Fruit fly (Drosophila melanogaster): ENCODE measurements around the gene Prp40.

Prp40 gene

DNA sequence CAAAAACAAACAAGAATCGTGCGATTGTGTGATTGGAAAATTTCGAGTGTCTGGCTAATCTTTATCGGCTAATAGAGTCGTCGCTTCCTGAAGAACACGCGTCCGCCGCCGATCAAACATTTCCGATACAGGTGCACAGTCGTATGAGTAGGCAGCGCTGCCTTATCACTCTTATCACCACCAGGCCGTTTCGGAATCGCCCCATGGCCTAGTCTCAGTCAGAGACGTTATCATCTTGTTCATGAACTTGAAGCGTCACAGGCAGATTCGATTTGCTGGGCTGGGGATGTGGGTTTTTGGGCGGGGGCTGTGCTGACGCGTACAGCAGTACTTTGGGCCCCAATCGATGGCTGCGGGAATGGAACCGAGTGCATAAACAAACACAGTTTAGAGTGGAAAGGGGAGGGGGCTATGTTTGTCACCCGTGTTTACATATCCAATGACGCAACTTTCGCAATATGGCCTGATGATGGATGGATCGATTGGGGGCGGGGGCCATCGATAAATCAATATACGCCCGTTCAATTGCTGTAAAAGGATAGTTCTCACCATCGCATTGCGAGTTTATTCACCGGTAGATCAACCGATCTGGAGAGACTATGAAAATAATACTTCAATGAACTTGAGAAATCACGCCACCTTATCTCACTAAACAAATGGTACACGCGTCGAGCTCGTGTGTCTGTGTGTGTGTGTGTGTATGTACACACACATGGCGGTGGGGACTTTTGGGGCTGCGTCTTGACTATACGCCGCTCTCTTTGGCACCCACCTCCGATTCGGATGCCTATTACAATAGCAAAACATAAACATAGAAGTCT lies 35.1 kb downstream of the Prp40 start (continued):
- no peak for TF ChIP-seq jumu (GFP tag; optimal IDR thresholded peaks at IDR 0.05)
- TF ChIP-seq sens (GFP tag) = peak; percentile 69
- peak; percentile 95 for TF ChIP-seq Hey (tag; optimal IDR thresholded peaks at IDR 0.05)
- peak; percentile 28 for TF ChIP-seq Fer1 (GFP tag; optimal IDR thresholded peaks at IDR 0.05)
- peak; percentile 59 for TF ChIP-seq CG18599 (GFP tag; optimal IDR thresholded peaks at IDR 0.05)
- TF ChIP-seq ci (GFP tag; IDR thresholded peaks at IDR 0.05) = no peak
- TF ChIP-seq lab (GFP tag; optimal IDR thresholded peaks at IDR 0.05) = peak; percentile 76
- TF ChIP-seq Vsx1 (GFP tag; optimal IDR thresholded peaks at IDR 0.05) = peak; percentile 98
- TF ChIP-seq HmgZ (tag; optimal IDR thresholded peaks at IDR 0.05) = peak; percentile 40
- TF ChIP-seq CG13296 (GFP tag; optimal IDR thresholded peaks at IDR 0.05) = peak; percentile 36
- TF ChIP-seq CG9932 (GFP tag; IDR thresholded peaks at IDR 0.05) = 0 out of 2 replicates have a peak, but pooled peaks have one; percentile 22
- TF ChIP-seq crol (GFP tag; IDR thresholded peaks at IDR 0.05) = peak; percentile 41; the same call in 1 of the 2 replicates
- peak; percentile 2 for TF ChIP-seq CG15696 (tag; optimal IDR thresholded peaks at IDR 0.05)
- TF ChIP-seq sug (tag; optimal IDR thresholded peaks at IDR 0.05) = peak; percentile 93
- TF ChIP-seq CG10543 (GFP tag; optimal IDR thresholded peaks at IDR 0.05) = peak; percentile 61
- TF ChIP-seq fd102C (GFP tag; optimal IDR thresholded peaks at IDR 0.05) = no peak
- peak; percentile 41 for TF ChIP-seq CG4328 (GFP tag; optimal IDR thresholded peaks at IDR 0.05)
- no peak for TF ChIP-seq al (GFP tag; IDR thresholded peaks at IDR 0.05)
- no peak for TF ChIP-seq Oli (tag; optimal IDR thresholded peaks at IDR 0.05)
- no peak for TF ChIP-seq Dref (GFP tag; IDR thresholded peaks at IDR 0.05)
- peak; percentile 41 for TF ChIP-seq cg (GFP tag; optimal IDR thresholded peaks at IDR 0.05)
- TF ChIP-seq CG5180 (GFP tag; optimal IDR thresholded peaks at IDR 0.05) = peak; percentile 15
- no peak for TF ChIP-seq CG6854 (GFP tag; optimal IDR thresholded peaks at IDR 0.05)
- TF ChIP-seq GATAe (GFP tag; conservative IDR thresholded peaks at IDR 0.05) = peak; percentile 71
- TF ChIP-seq HHEX (GFP tag; optimal IDR thresholded peaks at IDR 0.05) = peak; percentile 33
- TF ChIP-seq grn (GFP tag; optimal IDR thresholded peaks at IDR 0.05) = peak; percentile 99
- TF ChIP-seq CG7987 (GFP tag; optimal IDR thresholded peaks at IDR 0.05) = peak; percentile 97
- TF ChIP-seq sd (tag; optimal IDR thresholded peaks at IDR 0.05) = peak; percentile 75

DNA sequence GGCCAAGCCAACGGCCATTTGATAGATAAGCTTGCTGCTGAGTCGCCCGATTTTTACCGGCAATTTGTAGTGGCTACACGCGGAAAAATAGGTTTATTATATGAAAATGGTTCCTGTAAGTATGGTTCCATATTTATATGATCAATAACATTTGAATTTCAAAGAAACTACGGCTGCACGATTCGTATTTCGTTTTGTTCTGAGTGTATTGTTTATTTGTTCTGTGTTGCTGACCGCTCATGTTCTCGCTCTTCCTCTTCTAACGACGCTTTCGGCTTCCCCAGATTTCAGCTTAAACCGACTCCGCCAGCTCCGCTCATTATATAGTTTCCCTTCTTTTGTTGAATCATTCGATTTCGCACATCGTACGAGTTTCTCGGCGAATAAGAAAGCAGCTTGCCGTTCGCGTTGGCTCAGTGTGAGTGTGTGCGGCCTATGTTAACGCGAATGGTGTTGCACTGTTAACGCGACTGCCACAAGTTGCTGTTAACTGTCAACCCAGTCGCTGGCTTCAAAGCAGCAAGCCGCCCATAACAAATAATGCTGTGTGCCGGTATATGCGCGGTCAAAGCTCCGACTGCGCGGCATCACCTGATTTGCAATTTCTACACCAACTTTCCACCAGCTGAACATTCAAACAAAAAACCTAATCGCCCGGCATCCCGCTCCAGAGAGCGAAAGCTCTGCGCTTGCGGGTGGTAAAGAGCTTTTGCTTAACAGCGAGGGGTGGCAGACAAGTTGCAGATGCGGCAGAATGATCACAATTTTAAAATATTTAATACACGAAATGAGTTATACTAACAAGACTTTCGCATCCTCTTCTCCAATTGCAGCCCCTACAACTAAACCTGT lies 36.0 kb downstream of the Prp40 start:
- TF ChIP-seq Ada2b (GFP tag; IDR thresholded peaks at IDR 0.05) = peak; percentile 31; the same call in 1 of the 2 replicates
- no peak for TF ChIP-seq btn (GFP tag; optimal IDR thresholded peaks at IDR 0.05)
- TF ChIP-seq ind (GFP tag; optimal IDR thresholded peaks at IDR 0.05) = peak; percentile 5
- no peak for TF ChIP-seq CG1792 (GFP tag; optimal IDR thresholded peaks at IDR 0.05)
- no peak for TF ChIP-seq ase (GFP tag; IDR thresholded peaks at IDR 0.05)
- no peak for TF ChIP-seq twi (tag; optimal IDR thresholded peaks at IDR 0.05)
- no peak for TF ChIP-seq CG14860 (GFP tag; IDR thresholded peaks at IDR 0.05; ENCODE audit: partially characterized antibody)
- TF ChIP-seq ftz-f1 (GFP tag; optimal IDR thresholded peaks at IDR 0.05) = no peak
- no peak for TF ChIP-seq D (optimal IDR thresholded peaks at IDR 0.05)
- no peak for TF ChIP-seq D (GFP tag; optimal IDR thresholded peaks at IDR 0.05)
- TF ChIP-seq grau (tag; optimal IDR thresholded peaks at IDR 0.05) = peak; percentile 11
- no peak for TF ChIP-seq Abd-B (GFP tag; optimal IDR thresholded peaks at IDR 0.05)
- no peak for TF ChIP-seq CG16779 (GFP tag; IDR thresholded peaks at IDR 0.05)
- no peak for TF ChIP-seq ERR (GFP tag; optimal IDR thresholded peaks at IDR 0.05)
- no peak for TF ChIP-seq Fer2 (tag; optimal IDR thresholded peaks at IDR 0.05)
- TF ChIP-seq CG3726 (GFP tag; IDR thresholded peaks at IDR 0.05) = no peak
- TF ChIP-seq CG34376 (GFP tag; optimal IDR thresholded peaks at IDR 0.05) = no peak
- TF ChIP-seq tap (tag; optimal IDR thresholded peaks at IDR 0.05) = no peak
- no peak for TF ChIP-seq stc (GFP tag; IDR thresholded peaks at IDR 0.05)
- TF ChIP-seq CG13424 (tag; optimal IDR thresholded peaks at IDR 0.05) = no peak
